Worm (Caenorhabditis elegans): ENCODE data around the gene F55F10.3.
A peak's percentile ranks its signal among the peaks of the same experiment; 100 is the strongest.
"Not testable (repeated sequence)": the region's sequence is repeated elsewhere in the genome, so short reads cannot be mapped to it uniquely, and the experiment has no call there.

The F55F10.3 gene

DNA sequence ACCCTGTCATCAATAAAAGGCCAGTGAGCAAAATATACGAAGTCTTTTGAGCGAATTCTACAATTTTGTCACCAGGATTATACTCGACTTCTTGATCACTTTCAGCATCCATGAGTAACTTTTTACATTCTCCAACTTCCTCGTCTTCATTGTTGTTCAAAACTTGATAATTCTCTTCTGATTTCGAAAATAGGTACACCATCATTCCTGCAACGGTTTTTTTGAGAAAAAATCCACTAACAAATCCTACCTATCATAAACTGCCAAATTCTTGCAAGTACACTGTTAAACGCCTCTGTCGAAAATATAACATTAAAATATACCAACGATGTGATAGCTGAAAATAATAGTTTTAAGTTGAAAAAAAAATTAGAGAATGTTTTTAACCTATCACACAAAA lies 14.9 kb upstream of the F55F10.3 start:
- TF ChIP-seq hmbx-1 (tag; optimal IDR thresholded peaks at IDR 0.05) = no peak
- no peak for TF ChIP-seq pes-1 (GFP tag; IDR thresholded peaks at IDR 0.05)
- no peak for TF ChIP-seq hnd-1 (tag; optimal IDR thresholded peaks at IDR 0.05)
- no peak for TF ChIP-seq tra-4 (tag; optimal IDR thresholded peaks at IDR 0.05)
- TF ChIP-seq sea-1 (GFP tag; conservative IDR thresholded peaks at IDR 0.05) = no peak
- TF ChIP-seq ets-7 (tag; optimal IDR thresholded peaks at IDR 0.05) = no peak
- no peak for TF ChIP-seq scrt-1 (GFP tag; IDR thresholded peaks at IDR 0.05)
- no peak for TF ChIP-seq F13C5.2 (tag; optimal IDR thresholded peaks at IDR 0.05)
- no peak for TF ChIP-seq B0310.2 (tag; optimal IDR thresholded peaks at IDR 0.05)
- no peak for TF ChIP-seq aly-1 (tag; optimal IDR thresholded peaks at IDR 0.05)
- no peak for TF ChIP-seq tbx-11 (GFP tag; IDR thresholded peaks at IDR 0.05)
- no peak for TF ChIP-seq hmg-4 (GFP tag; optimal IDR thresholded peaks at IDR 0.05)
- no peak for TF ChIP-seq ceh-13 (GFP tag; optimal IDR thresholded peaks at IDR 0.05)
- no peak for TF ChIP-seq tbx-37 (GFP tag; conservative IDR thresholded peaks at IDR 0.05)
- TF ChIP-seq ceh-36 (tag; optimal IDR thresholded peaks at IDR 0.05) = no peak
- no peak for TF ChIP-seq flt-1 (GFP tag; IDR thresholded peaks at IDR 0.05)
- TF ChIP-seq ama-1 (optimal IDR thresholded peaks at IDR 0.05) = no peak

DNA sequence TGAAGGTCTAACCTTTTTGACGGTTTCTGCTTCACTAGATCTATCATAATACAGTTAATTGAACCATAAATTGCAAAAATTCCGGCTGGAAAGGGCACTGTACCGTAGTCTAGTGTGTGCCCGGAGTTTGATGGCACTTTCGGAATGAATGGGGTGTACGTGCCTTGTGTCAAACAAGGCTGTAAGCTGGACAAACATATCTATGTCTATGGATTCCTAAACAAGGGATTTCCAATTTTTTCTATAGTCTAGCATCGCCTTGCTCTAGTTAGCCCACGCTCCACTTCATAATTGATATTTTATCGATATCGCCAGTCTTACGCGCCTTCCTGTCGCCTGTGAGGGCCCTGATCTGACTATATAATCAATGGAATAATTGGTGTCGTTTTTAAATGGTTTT lies 13.2 kb upstream of the F55F10.3 start, which contains the start of gene oac-52:
oac-52 (minus strand) TSS at position 101 of the 400 bp plus-strand sequence.
- no peak for TF ChIP-seq flt-1 (GFP tag; IDR thresholded peaks at IDR 0.05)
- no peak for TF ChIP-seq F13C5.2 (tag; optimal IDR thresholded peaks at IDR 0.05)
- no peak for TF ChIP-seq hmg-4 (GFP tag; optimal IDR thresholded peaks at IDR 0.05)
- TF ChIP-seq tbx-37 (GFP tag; conservative IDR thresholded peaks at IDR 0.05) = no peak
- TF ChIP-seq scrt-1 (GFP tag; IDR thresholded peaks at IDR 0.05) = no peak

DNA sequence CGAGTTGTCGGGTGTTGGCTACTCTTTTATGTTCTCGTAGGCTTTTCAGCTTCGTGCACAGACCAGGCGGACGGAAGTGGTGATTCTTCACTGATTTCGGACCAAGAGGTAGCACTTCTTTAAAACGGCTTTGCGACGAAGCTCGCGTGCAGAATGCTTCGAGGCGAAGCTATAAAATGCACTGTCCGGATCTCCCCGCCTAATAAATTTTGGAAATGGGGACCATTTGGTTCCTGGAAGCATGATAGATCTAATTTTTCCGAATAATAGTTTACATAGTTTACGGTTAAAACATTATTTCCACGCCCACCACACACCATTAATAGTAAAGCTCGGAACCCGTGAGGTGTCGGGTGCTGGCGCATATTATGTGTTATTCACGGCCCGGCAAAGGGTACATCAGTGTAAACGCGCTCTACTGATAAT lies 12.2 kb upstream of the F55F10.3 start:
- no peak for TF ChIP-seq flt-1 (GFP tag; IDR thresholded peaks at IDR 0.05)
- TF ChIP-seq ama-1 (optimal IDR thresholded peaks at IDR 0.05) = peak; percentile 53
- 0 out of 2 replicates have a peak, but pooled peaks have one; percentile 24 for TF ChIP-seq pes-1 (GFP tag; IDR thresholded peaks at IDR 0.05)

- not testable (repeated sequence) for TF ChIP-seq hmg-4 (GFP tag; optimal IDR thresholded peaks at IDR 0.05); hmbx-1 (tag; optimal IDR thresholded peaks at IDR 0.05); ama-1 (optimal IDR thresholded peaks at IDR 0.05)
Measured at ce11 chrIV:4348146-4348545, 11.6 kb upstream of the F55F10.3 start, which contains the start of gene W03B1.5. W03B1.5 (plus strand) TSS chrIV:4348446.

DNA sequence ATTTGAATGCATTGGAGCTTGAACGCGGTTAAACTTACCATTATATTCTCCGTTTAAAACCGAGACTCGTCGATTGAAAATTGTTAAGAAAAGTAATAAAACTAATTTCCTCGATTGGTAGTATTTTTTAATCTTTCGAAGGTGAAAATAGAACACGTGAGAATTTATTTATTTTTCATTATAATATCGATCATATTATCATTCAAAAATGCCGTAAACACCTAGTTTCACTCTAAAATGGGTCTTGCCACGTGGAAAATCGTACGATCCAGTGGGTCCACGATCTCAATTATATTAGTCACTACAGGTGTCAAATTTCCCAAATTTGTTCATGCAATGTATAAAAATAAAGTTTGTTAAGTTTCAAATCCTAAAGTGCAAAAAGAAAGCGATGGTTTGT lies 2.9 kb upstream of the F55F10.3 start, which contains the start of gene W03B1.9:
W03B1.9 (minus strand) TSS at position 101 of the 400 bp plus-strand sequence.
- TF ChIP-seq ets-7 (tag; optimal IDR thresholded peaks at IDR 0.05) (no peak), aly-1 (tag; optimal IDR thresholded peaks at IDR 0.05) (no peak), ceh-13 (GFP tag; optimal IDR thresholded peaks at IDR 0.05) (no peak), hmbx-1 (tag; optimal IDR thresholded peaks at IDR 0.05) (no peak)

DNA sequence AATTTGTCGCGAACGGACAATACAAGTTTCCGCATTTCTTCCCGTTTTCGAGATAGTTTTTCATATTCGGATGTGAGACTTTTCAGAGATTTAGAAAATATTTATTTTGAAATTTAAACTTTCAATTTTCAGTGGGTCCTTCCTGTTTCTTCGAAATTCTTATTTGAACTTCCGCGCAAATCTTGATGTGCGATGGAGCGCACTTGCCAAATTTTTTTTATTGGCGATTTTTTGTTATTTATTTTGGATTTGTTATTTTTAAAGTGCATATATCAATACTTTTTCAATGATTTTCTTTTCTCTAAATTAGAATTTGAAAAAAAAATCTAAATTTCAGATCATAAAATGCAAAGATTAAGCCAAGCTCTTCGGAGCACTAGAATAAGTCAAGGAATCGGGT lies 2.5 kb upstream of the F55F10.3 start, which contains the start of gene sars-2:
sars-2 (plus strand) TSS at position 341 of the 400 bp plus-strand sequence.
- TF ChIP-seq flt-1 (GFP tag; IDR thresholded peaks at IDR 0.05) (no peak), tbx-37 (GFP tag; conservative IDR thresholded peaks at IDR 0.05) (no peak), ama-1 (optimal IDR thresholded peaks at IDR 0.05) (no peak), F13C5.2 (tag; optimal IDR thresholded peaks at IDR 0.05) (no peak), ceh-13 (GFP tag; optimal IDR thresholded peaks at IDR 0.05) (no peak), ceh-36 (tag; optimal IDR thresholded peaks at IDR 0.05) (no peak), tbx-11 (GFP tag; IDR thresholded peaks at IDR 0.05) (no peak), B0310.2 (tag; optimal IDR thresholded peaks at IDR 0.05) (no peak), sea-1 (GFP tag; conservative IDR thresholded peaks at IDR 0.05) (no peak), pes-1 (GFP tag; IDR thresholded peaks at IDR 0.05) (no peak), tra-4 (tag; optimal IDR thresholded peaks at IDR 0.05) (no peak), hmg-4 (GFP tag; optimal IDR thresholded peaks at IDR 0.05) (no peak)

- TF ChIP-seq ama-1 (optimal IDR thresholded peaks at IDR 0.05) (no peak), sea-1 (GFP tag; conservative IDR thresholded peaks at IDR 0.05) (no peak), hnd-1 (tag; optimal IDR thresholded peaks at IDR 0.05) (no peak), hmbx-1 (tag; optimal IDR thresholded peaks at IDR 0.05) (no peak), ceh-13 (GFP tag; optimal IDR thresholded peaks at IDR 0.05) (no peak), tra-4 (tag; optimal IDR thresholded peaks at IDR 0.05) (no peak), ceh-36 (tag; optimal IDR thresholded peaks at IDR 0.05) (no peak), F13C5.2 (tag; optimal IDR thresholded peaks at IDR 0.05) (no peak), tbx-37 (GFP tag; conservative IDR thresholded peaks at IDR 0.05) (no peak), pes-1 (GFP tag; IDR thresholded peaks at IDR 0.05) (no peak), aly-1 (tag; optimal IDR thresholded peaks at IDR 0.05) (no peak), tbx-11 (GFP tag; IDR thresholded peaks at IDR 0.05) (no peak)
Measured at ce11 chrIV:4360497-4360896, 744 bp downstream of the F55F10.3 start, which contains the start of gene F55F10.1. F55F10.1 (plus strand) TSS chrIV:4360837.

- TF ChIP-seq tbx-37 (GFP tag; conservative IDR thresholded peaks at IDR 0.05) (no peak), ceh-36 (tag; optimal IDR thresholded peaks at IDR 0.05) (no peak), hmbx-1 (tag; optimal IDR thresholded peaks at IDR 0.05) (no peak), hnd-1 (tag; optimal IDR thresholded peaks at IDR 0.05) (no peak), ceh-13 (GFP tag; optimal IDR thresholded peaks at IDR 0.05) (no peak), hmg-4 (GFP tag; optimal IDR thresholded peaks at IDR 0.05) (no peak), pes-1 (GFP tag; IDR thresholded peaks at IDR 0.05) (no peak), sea-1 (GFP tag; conservative IDR thresholded peaks at IDR 0.05) (no peak)
Measured at ce11 chrIV:4369116-4369515, 9.4 kb downstream of the F55F10.3 start.

DNA sequence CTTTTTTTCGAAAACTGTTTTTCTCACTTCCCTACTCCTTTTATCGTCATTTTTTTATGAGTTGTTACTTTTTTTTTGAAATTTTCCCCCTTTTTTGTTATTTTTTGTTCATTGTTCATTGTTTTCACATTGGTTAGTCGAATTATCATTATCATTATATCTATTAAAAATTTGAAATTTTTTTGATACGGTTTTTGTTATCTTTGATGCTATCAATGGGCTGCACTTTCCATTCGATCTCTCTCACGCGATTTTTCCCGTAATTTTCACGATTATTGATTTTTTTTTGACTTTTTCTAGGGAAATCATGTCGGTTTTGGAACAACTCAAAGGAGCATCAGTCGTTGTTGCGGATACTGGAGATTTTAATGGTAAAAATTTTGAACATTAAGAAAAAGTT lies 26.6 kb downstream of the F55F10.3 start, which contains the start of gene tald-1:
tald-1 (plus strand) TSS at position 301 of the 400 bp plus-strand sequence.
- TF ChIP-seq sea-1 (GFP tag; conservative IDR thresholded peaks at IDR 0.05) = no peak
- TF ChIP-seq pes-1 (GFP tag; IDR thresholded peaks at IDR 0.05) = no peak
- no peak for TF ChIP-seq hnd-1 (tag; optimal IDR thresholded peaks at IDR 0.05)
- no peak for TF ChIP-seq F13C5.2 (tag; optimal IDR thresholded peaks at IDR 0.05)
- no peak for TF ChIP-seq tra-4 (tag; optimal IDR thresholded peaks at IDR 0.05)

Measured in whole organism, early embryonic.